Worm (Caenorhabditis elegans) whole organism, midembryonic: Measurements from ENCODE around the gene C31B8.12.

Experiments
- cog-1 ChIP-seq: sonication (generic microtip); optimal IDR thresholded peaks from 2 replicates; lab custom pipeline; 2016; ENCODE audit warnings: missing genetic modification characterization, missing compliant biosample characterization
- flt-1 ChIP-seq: fragments of 200-800 bp; sonication (Bioruptor generic); IDR thresholded peaks from 2 replicates; pipeline ENCODE4 v1.3.6; 2022; ENCODE audit warnings: missing genetic modification characterization, missing compliant biosample characterization
- ztf-23 ChIP-seq: fragments of 200-800 bp; sonication (Bioruptor generic); IDR thresholded peaks from 2 replicates; pipeline ENCODE4 v1.3.6; 2022; ENCODE audit warnings: missing genetic modification reagents, missing genetic modification characterization, missing compliant biosample characterization

ce11 chrV:2883097-2883496, 44.4 kb downstream of the C31B8.12 start:
- TF ChIP-seq ztf-23 (GFP tag; lab: Robert Waterston, UW) (no peak), cog-1 (tag; lab: Kevin White, UChicago) (no peak), flt-1 (no peak)
